Worm (Caenorhabditis elegans): ENCODE results near the gene nasp-2.

Gene nasp-2

DNA sequence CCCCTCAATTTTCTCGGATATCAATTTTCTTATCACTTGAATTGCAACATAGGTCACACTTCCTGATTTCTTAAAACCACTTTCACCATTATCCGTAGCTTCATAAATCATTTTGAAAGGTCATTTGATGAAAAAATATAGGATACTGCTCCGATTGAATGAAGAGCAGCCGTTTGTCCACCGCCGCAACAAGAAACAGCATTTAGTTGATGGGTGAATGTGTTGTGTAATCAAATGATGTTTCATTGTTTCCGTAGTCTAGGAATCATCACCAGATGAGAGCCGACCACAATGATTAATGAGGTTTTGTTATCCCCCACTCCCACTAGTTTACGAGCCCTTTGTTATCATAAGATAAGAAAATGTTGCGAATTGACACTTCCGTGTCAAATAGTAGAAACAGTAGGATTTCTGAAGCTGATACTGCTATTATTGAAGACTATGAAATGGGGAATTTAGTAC lies 33.8 kb upstream of the nasp-2 start, which contains the start of gene twk-43:
twk-43 (plus strand) TSS at position 412 of the 462 bp plus-strand sequence.
- TF ChIP-seq mab-9 (GFP tag; IDR thresholded peaks at IDR 0.05), result no peak
- TF ChIP-seq tlp-1 (tag; optimal IDR thresholded peaks at IDR 0.05), result no peak
- no peak for TF ChIP-seq lin-13 (GFP tag; optimal IDR thresholded peaks at IDR 0.05)
- no peak for TF ChIP-seq grh-1 (GFP tag; IDR thresholded peaks at IDR 0.05)
- TF ChIP-seq vab-15 (tag; optimal IDR thresholded peaks at IDR 0.05), result peak; percentile 4
- TF ChIP-seq unc-130 (tag; optimal IDR thresholded peaks at IDR 0.05), result no peak
- TF ChIP-seq swsn-7 (tag; optimal IDR thresholded peaks at IDR 0.05), result no peak
- TF ChIP-seq pag-3 (tag; optimal IDR thresholded peaks at IDR 0.05; ENCODE audit: borderline replicate concordance, insufficient read depth), result no peak
- no peak for TF ChIP-seq sptf-1 (tag; optimal IDR thresholded peaks at IDR 0.05)
- TF ChIP-seq fkh-8 (tag; optimal IDR thresholded peaks at IDR 0.05), result no peak
- no peak for TF ChIP-seq mdl-1 (tag; optimal IDR thresholded peaks at IDR 0.05)
- no peak for TF ChIP-seq lin-35 (GFP tag; optimal IDR thresholded peaks at IDR 0.05)
- peak; percentile 10 for TF ChIP-seq tbx-2 (tag; optimal IDR thresholded peaks at IDR 0.05)
- TF ChIP-seq lin-14 (GFP tag; optimal IDR thresholded peaks at IDR 0.05), result peak; percentile 88
- peak; percentile 85 for TF ChIP-seq rnt-1 (tag; optimal IDR thresholded peaks at IDR 0.05)
- TF ChIP-seq nhr-71 (tag; optimal IDR thresholded peaks at IDR 0.05), result peak; percentile 79
- no peak for TF ChIP-seq ceh-88 (GFP tag; IDR thresholded peaks at IDR 0.05)
- no peak for TF ChIP-seq efl-1 (optimal IDR thresholded peaks at IDR 0.05)
- TF ChIP-seq efl-1 (GFP tag; optimal IDR thresholded peaks at IDR 0.05 in 1 of 2), result no peak
- TF ChIP-seq sup-37 (GFP tag; optimal IDR thresholded peaks at IDR 0.05), result no peak
- TF ChIP-seq nhr-47 (tag; optimal IDR thresholded peaks at IDR 0.05), result no peak
- TF ChIP-seq dsc-1 (tag; optimal IDR thresholded peaks at IDR 0.05), result peak; percentile 71
- no peak for TF ChIP-seq elt-3 (tag; optimal IDR thresholded peaks at IDR 0.05)
- TF ChIP-seq hlh-17 (GFP tag; optimal IDR thresholded peaks at IDR 0.05; ENCODE audit: borderline replicate concordance), result no peak
- peak in 1 of 2 experiments; percentile 2 for TF ChIP-seq lsy-2 (tag; optimal IDR thresholded peaks at IDR 0.05)
- no peak for TF ChIP-seq nhr-11 (tag; optimal IDR thresholded peaks at IDR 0.05)
- no peak for TF ChIP-seq fos-1 (tag; optimal IDR thresholded peaks at IDR 0.05)
- no peak for TF ChIP-seq egl-27 (tag; optimal IDR thresholded peaks at IDR 0.05)
- TF ChIP-seq lin-15B (tag; optimal IDR thresholded peaks at IDR 0.05), result no peak
- no peak for TF ChIP-seq mef-2 (tag; optimal IDR thresholded peaks at IDR 0.05)
- no peak for TF ChIP-seq sox-4 (tag; optimal IDR thresholded peaks at IDR 0.05)
- no peak for TF ChIP-seq fkh-10 (GFP tag; optimal IDR thresholded peaks at IDR 0.05)
- TF ChIP-seq C34B4.2 (tag; optimal IDR thresholded peaks at IDR 0.05), result no peak
- TF ChIP-seq lin-39 (tag; optimal IDR thresholded peaks at IDR 0.05), result peak; percentile 56
- peak; percentile 25 for TF ChIP-seq nhr-20 (tag; optimal IDR thresholded peaks at IDR 0.05)
- no peak for TF ChIP-seq ces-1 (GFP tag; optimal IDR thresholded peaks at IDR 0.05)

DNA sequence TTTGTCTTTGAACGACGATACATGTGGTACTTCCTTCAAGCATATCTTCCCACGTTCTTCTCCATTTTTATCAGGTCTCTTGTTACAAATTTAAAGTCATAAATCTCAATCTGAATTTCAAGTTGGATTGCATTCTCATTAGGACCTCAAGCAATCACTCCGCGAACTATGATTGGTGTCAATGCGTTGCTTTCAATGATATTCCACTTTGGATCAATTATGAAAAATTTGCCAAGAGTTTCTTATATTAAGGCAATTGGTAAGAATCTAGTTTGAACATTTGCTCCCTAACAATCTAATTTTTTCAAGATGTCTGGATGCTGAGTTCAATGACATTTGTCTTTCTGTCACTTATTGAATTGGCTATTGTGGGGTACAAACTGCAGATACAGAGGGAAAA lies 30.2 kb upstream of the nasp-2 start:
- TF ChIP-seq rnt-1 (tag; optimal IDR thresholded peaks at IDR 0.05), result no peak
- TF ChIP-seq zag-1 (tag; optimal IDR thresholded peaks at IDR 0.05), result no peak
- peak; percentile 76 for TF ChIP-seq dsc-1 (tag; optimal IDR thresholded peaks at IDR 0.05)
- TF ChIP-seq elt-2 (tag; optimal IDR thresholded peaks at IDR 0.05), result no peak

DNA sequence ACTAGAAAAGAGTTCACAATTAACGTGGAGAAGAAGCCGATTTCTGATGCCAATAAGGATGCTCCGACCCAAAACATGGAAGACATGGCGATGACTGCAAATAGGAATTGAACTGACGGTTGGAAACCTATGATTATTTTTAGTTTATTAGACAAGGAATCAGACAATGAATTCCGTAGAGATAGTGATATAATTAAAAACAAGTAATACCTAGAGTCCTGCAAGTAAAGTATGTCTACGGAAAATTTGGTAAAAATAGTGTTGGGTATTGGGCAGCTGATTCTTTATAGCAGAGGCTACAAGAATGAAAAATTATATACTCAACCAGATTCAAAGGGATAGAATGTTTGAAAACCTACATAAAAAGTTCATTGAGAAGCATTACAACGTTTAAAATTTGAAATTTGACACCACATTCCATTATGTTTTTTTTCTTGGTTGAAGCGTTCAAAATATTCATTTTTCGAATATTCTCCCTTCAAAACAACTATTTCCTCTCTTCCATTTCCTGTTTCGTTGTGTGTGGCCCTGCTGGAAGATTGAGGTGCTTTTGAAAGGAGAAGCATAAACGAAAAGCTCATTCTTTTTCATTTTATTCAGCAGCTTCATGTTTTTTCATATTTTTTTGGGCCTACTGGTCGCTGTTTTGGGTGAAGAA lies 27.7 kb upstream of the nasp-2 start, which contains the start of the genes str-4 and lgc-48:
str-4 (minus strand) TSS at position 101 of the 658 bp plus-strand sequence.
lgc-48 (plus strand) TSS at position 608 of the 658 bp plus-strand sequence.
- TF ChIP-seq nhr-71 (tag; optimal IDR thresholded peaks at IDR 0.05) (no peak), lin-15B (tag; optimal IDR thresholded peaks at IDR 0.05) (no peak), lin-13 (GFP tag; optimal IDR thresholded peaks at IDR 0.05) (no peak), zip-4 (GFP tag; optimal IDR thresholded peaks at IDR 0.05) (no peak), nhr-77 (tag; optimal IDR thresholded peaks at IDR 0.05) (no peak), F16B12.6 (tag; optimal IDR thresholded peaks at IDR 0.05) (no peak), ama-1 (optimal IDR thresholded peaks at IDR 0.05) (no peak), efl-3 (GFP tag; optimal IDR thresholded peaks at IDR 0.05) (no peak), swsn-7 (tag; optimal IDR thresholded peaks at IDR 0.05) (no peak), jun-1 (tag; optimal IDR thresholded peaks at IDR 0.05) (no peak), elt-2 (tag; optimal IDR thresholded peaks at IDR 0.05) (no peak), elt-3 (tag; optimal IDR thresholded peaks at IDR 0.05) (no peak), hpl-2 (GFP tag; optimal IDR thresholded peaks at IDR 0.05) (no peak)

Data from whole organism, L1 larva.